Worm (Caenorhabditis elegans) whole organism, L2 larva: ENCODE measurements around the gene catp-5.

Source experiments
- C34F6.9 ChIP-seq: fragments of 150-350 bp; optimal IDR thresholded peaks from 2 replicates; lab custom pipeline; 2014; ENCODE audit warnings: missing biosample characterization, missing genetic modification characterization
- F13H6.1 ChIP-seq: sonication (generic microtip); optimal IDR thresholded peaks from 2 replicates; lab custom pipeline; 2016; ENCODE audit warnings: missing genetic modification characterization, missing compliant biosample characterization
- R02D3.7 ChIP-seq: fragments of 150-350 bp; optimal IDR thresholded peaks from 2 replicates; lab custom pipeline; 2014; ENCODE audit warnings: missing biosample characterization, missing genetic modification characterization
- Y55F3AM.14 ChIP-seq: fragments of 200-800 bp; sonication (Bioruptor generic); optimal IDR thresholded peaks from 2 replicates; lab custom pipeline; 2018; ENCODE audit warnings: mild to moderate bottlenecking, missing genetic modification characterization, missing compliant biosample characterization
- ZK546.5 ChIP-seq: sonication (generic microtip); optimal IDR thresholded peaks from 2 replicates; lab custom pipeline; 2017; ENCODE audit warnings: missing biosample characterization, missing genetic modification characterization
- alr-1 ChIP-seq: fragments of 150-350 bp; optimal IDR thresholded peaks from 2 replicates; lab custom pipeline; 2014; ENCODE audit warnings: missing biosample characterization, missing genetic modification characterization
- aly-2 ChIP-seq: fragments of 150-350 bp; optimal IDR thresholded peaks from 2 replicates; lab custom pipeline; 2014; ENCODE audit warnings: missing biosample characterization, missing genetic modification characterization
- ama-1 ChIP-seq: fragments of 150-350 bp; optimal IDR thresholded peaks from 2 replicates; lab custom pipeline; 2018; ENCODE audit warnings: inconsistent platforms
- blmp-1 ChIP-seq: sonication (generic microtip); optimal IDR thresholded peaks from 2 replicates; lab custom pipeline; 2017; ENCODE audit warnings: missing genetic modification characterization, mild to moderate bottlenecking, missing compliant biosample characterization, antibody characterized with exemption, moderate library complexity; ENCODE audit not compliant: insufficient read depth
- ceh-16 ChIP-seq: fragments of 150-350 bp; optimal IDR thresholded peaks from 2 replicates; lab custom pipeline; 2014; ENCODE audit warnings: missing biosample characterization, missing genetic modification characterization
- ceh-82 ChIP-seq: fragments of 150-350 bp; optimal IDR thresholded peaks from 2 replicates; lab custom pipeline; 2014; ENCODE audit warnings: missing biosample characterization, missing genetic modification characterization
- crh-2 ChIP-seq: sonication (generic microtip); optimal IDR thresholded peaks from 2 replicates; lab custom pipeline; 2017; ENCODE audit warnings: missing biosample characterization, missing genetic modification characterization
- egl-27 ChIP-seq: sonication (generic microtip); optimal IDR thresholded peaks from 3 replicates; lab custom pipeline; 2017; ENCODE audit warnings: missing biosample characterization, missing genetic modification reagents, missing genetic modification characterization
- elt-3 ChIP-seq: sonication (generic microtip); optimal IDR thresholded peaks from 2 replicates; lab custom pipeline; 2017; ENCODE audit warnings: missing biosample characterization, missing genetic modification characterization
- fos-1 ChIP-seq: fragments of 150-350 bp; optimal IDR thresholded peaks from 2 replicates; lab custom pipeline; 2014; ENCODE audit warnings: missing biosample characterization, missing genetic modification characterization
- gmeb-1 ChIP-seq: fragments of 150-350 bp; optimal IDR thresholded peaks from 2 replicates; lab custom pipeline; 2014; ENCODE audit warnings: missing biosample characterization, missing genetic modification characterization
- lin-11 ChIP-seq: fragments of 150-350 bp; sonication (generic microtip); optimal IDR thresholded peaks from 2 replicates; lab custom pipeline; 2014; ENCODE audit warnings: missing biosample characterization, missing genetic modification characterization, inconsistent platforms, mixed read lengths
- lin-13 ChIP-seq: fragments of 150-350 bp; optimal IDR thresholded peaks from 2 replicates; lab custom pipeline; 2014; ENCODE audit warnings: missing biosample characterization, missing genetic modification reagents, missing genetic modification characterization
- lin-39 ChIP-seq: fragments of 150-350 bp; optimal IDR thresholded peaks from 2 replicates; lab custom pipeline; 2014; ENCODE audit warnings: missing biosample characterization, missing genetic modification reagents, missing genetic modification characterization
- lsy-2 ChIP-seq, 2 experiments: fragments of 150-350 bp in 1 of 2; sonication (generic microtip) in 1 of 2; optimal IDR thresholded peaks; 2 replicates each; lab custom pipeline; 2014 to 2017; ENCODE audit warnings: missing biosample characterization in 2 of 2, missing genetic modification characterization in 2 of 2
- mab-5 ChIP-seq: fragments of 150-350 bp; optimal IDR thresholded peaks from 2 replicates; lab custom pipeline; 2014; ENCODE audit warnings: missing biosample characterization, missing genetic modification characterization
- mbf-1 ChIP-seq: sonication (generic microtip); optimal IDR thresholded peaks from 2 replicates; lab custom pipeline; 2017; ENCODE audit warnings: missing biosample characterization, missing genetic modification characterization
- mdl-1 ChIP-seq, 2 experiments: fragments of 150-350 bp in 1 of 2; sonication (generic microtip) in 1 of 2; optimal IDR thresholded peaks; 2 replicates each; lab custom pipeline; 2017; ENCODE audit warnings: missing biosample characterization in 2 of 2, missing genetic modification characterization in 2 of 2
- nhr-10 ChIP-seq: sonication (generic microtip); optimal IDR thresholded peaks from 2 replicates; lab custom pipeline; 2017; ENCODE audit warnings: missing biosample characterization, missing genetic modification characterization
- nhr-11 ChIP-seq: fragments of 150-350 bp; optimal IDR thresholded peaks from 2 replicates; lab custom pipeline; 2014; ENCODE audit warnings: missing biosample characterization, missing genetic modification characterization
- nhr-12 ChIP-seq: fragments of 150-350 bp; optimal IDR thresholded peaks from 2 replicates; lab custom pipeline; 2014; ENCODE audit warnings: missing biosample characterization, missing genetic modification characterization
- nhr-129 ChIP-seq: fragments of 150-350 bp; optimal IDR thresholded peaks from 2 replicates; lab custom pipeline; 2014; ENCODE audit warnings: missing biosample characterization, missing genetic modification characterization
- nhr-21 ChIP-seq: fragments of 150-350 bp; optimal IDR thresholded peaks from 2 replicates; lab custom pipeline; 2014; ENCODE audit warnings: missing biosample characterization, missing genetic modification characterization
- nhr-23 ChIP-seq: fragments of 150-350 bp; optimal IDR thresholded peaks from 2 replicates; lab custom pipeline; 2014; ENCODE audit warnings: missing biosample characterization, missing genetic modification reagents, missing genetic modification characterization
- nhr-237 ChIP-seq: fragments of 150-350 bp; optimal IDR thresholded peaks from 2 replicates; lab custom pipeline; 2014; ENCODE audit warnings: missing biosample characterization, missing genetic modification characterization
- nhr-25 ChIP-seq: fragments of 150-350 bp; sonication (generic microtip); optimal IDR thresholded peaks from 3 replicates; lab custom pipeline; 2014; ENCODE audit warnings: missing biosample characterization, missing genetic modification characterization
- nhr-6 ChIP-seq: fragments of 150-350 bp; optimal IDR thresholded peaks from 2 replicates; lab custom pipeline; 2014; ENCODE audit warnings: missing biosample characterization, missing genetic modification characterization
- nhr-77 ChIP-seq: fragments of 150-350 bp; optimal IDR thresholded peaks from 2 replicates; lab custom pipeline; 2014; ENCODE audit warnings: missing biosample characterization, missing genetic modification characterization
- sem-4 ChIP-seq: fragments of 150-350 bp; optimal IDR thresholded peaks from 2 replicates; lab custom pipeline; 2014; ENCODE audit warnings: missing biosample characterization, missing genetic modification reagents, missing genetic modification characterization
- skn-1 ChIP-seq: sonication (generic microtip); optimal IDR thresholded peaks from 2 replicates; lab custom pipeline; 2017; ENCODE audit warnings: missing biosample characterization, missing genetic modification characterization
- sma-3 ChIP-seq: sonication (generic microtip); optimal IDR thresholded peaks from 2 replicates; lab custom pipeline; 2016; ENCODE audit warnings: missing genetic modification reagents, missing genetic modification characterization, missing compliant biosample characterization
- sma-9 ChIP-seq, 2 experiments: fragments of 150-350 bp in 1 of 2; sonication (generic microtip) in 1 of 2; optimal IDR thresholded peaks; 2 replicates each; lab custom pipeline; 2014 to 2016; ENCODE audit warnings: missing genetic modification characterization in 2 of 2, mild to moderate bottlenecking in 1 of 2, missing biosample characterization in 1 of 2, missing compliant biosample characterization in 1 of 2, missing genetic modification reagents in 1 of 2, moderate library complexity in 1 of 2
- ztf-1 ChIP-seq: fragments of 200-800 bp; sonication (Bioruptor generic); conservative IDR thresholded peaks from 2 replicates; pipeline ENCODE4 v1.3.6; 2022; ENCODE audit warnings: missing genetic modification characterization, missing compliant biosample characterization
- ztf-11 ChIP-seq: sonication (generic microtip); optimal IDR thresholded peaks from 2 replicates; lab custom pipeline; 2017; ENCODE audit warnings: missing biosample characterization, missing genetic modification characterization
- ztf-4 ChIP-seq: fragments of 150-350 bp; optimal IDR thresholded peaks from 2 replicates; lab custom pipeline; 2014; ENCODE audit warnings: missing biosample characterization, missing genetic modification characterization

catp-5 gene

ce11 chrX:8084669-8085068, 14.0 kb downstream of the catp-5 start:
- TF ChIP-seq ZK546.5 (tag; lab: Kevin White, UChicago) (no peak), mab-5 (tag; lab: Kevin White, UChicago) (no peak), elt-3 (no peak), ceh-82 (tag; lab: Kevin White, UChicago) (no peak), nhr-12 (tag; lab: Kevin White, UChicago) (no peak), nhr-23 (tag; lab: Kevin White, UChicago) (no peak), nhr-11 (tag; lab: Kevin White, UChicago) (no peak), lin-13 (GFP tag; lab: Kevin White, UChicago) (no peak), alr-1 (tag; lab: Kevin White, UChicago) (no peak), nhr-10 (tag; lab: Kevin White, UChicago) (no peak), skn-1 (no peak), lin-39 (tag; lab: Kevin White, UChicago) (no peak), sem-4 (no peak), ztf-4 (tag; lab: Kevin White, UChicago) (no peak), aly-2 (tag; lab: Kevin White, UChicago) (no peak), ztf-1 (GFP tag; lab: Robert Waterston, UW) (no peak), gmeb-1 (tag; lab: Kevin White, UChicago) (no peak), nhr-21 (tag; lab: Kevin White, UChicago) (no peak), nhr-129 (tag; lab: Kevin White, UChicago) (no peak)
- TF ChIP-seq, all 48 proteins: peak for 0

DNA sequence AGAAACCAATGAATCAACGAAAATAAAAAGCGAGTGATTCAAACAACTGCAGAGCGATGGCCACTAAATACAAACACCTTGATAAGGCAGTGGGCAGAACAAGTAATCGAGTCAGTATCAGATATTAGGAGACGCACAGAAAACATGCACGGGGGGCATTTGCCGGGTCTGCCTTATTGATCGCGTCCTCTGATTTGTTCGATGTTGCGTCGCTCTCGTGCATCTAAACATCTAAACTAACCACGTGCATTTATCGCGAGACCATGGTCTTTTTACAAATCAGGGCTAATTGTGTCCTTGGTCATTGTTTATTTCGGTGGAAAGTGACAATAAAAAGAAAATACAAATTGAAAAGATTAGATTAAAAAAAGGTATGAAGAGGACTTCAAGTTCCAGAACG, 14.7 kb downstream of the catp-5 start, which contains the start of gene K07E3.4:
Gene K07E3.4 (minus strand): TSS at position 100 of the 400 bp plus-strand sequence.
- TF ChIP-seq lin-11 (tag; lab: Kevin White, UChicago), result peak; percentile 5
- peak; percentile 65 for TF ChIP-seq gmeb-1 (tag; lab: Kevin White, UChicago)
- no peak for TF ChIP-seq lin-13 (GFP tag; lab: Kevin White, UChicago)
- TF ChIP-seq sma-3, result peak; percentile 92
- TF ChIP-seq nhr-12 (tag; lab: Kevin White, UChicago), result no peak
- peak; percentile 40 for TF ChIP-seq ama-1 (lab: Kevin White, UChicago)
- TF ChIP-seq crh-2, result peak; percentile 75
- peak; percentile 90 for TF ChIP-seq nhr-25 (tag; lab: Kevin White, UChicago)
- TF ChIP-seq sma-9 (GFP tag; optimal IDR thresholded peaks at IDR 0.05; lab: Kevin White, UChicago), result peak; percentile 90
- TF ChIP-seq sma-9 (tag; optimal IDR thresholded peaks at IDR 0.05; lab: Kevin White, UChicago), result no peak
- TF ChIP-seq nhr-77 (tag; lab: Kevin White, UChicago), result no peak
- TF ChIP-seq mdl-1 (tag; optimal IDR thresholded peaks at IDR 0.05; lab: Kevin White, UChicago), result peak; percentile 59 to 90
- TF ChIP-seq ztf-11 (tag; lab: Kevin White, UChicago), result no peak
- TF ChIP-seq nhr-129 (tag; lab: Kevin White, UChicago), result peak; percentile 70
- peak in 1 of 2 experiments; percentile 37 for TF ChIP-seq lsy-2 (tag; optimal IDR thresholded peaks at IDR 0.05; lab: Kevin White, UChicago)
- TF ChIP-seq nhr-6 (tag; lab: Kevin White, UChicago), result peak; percentile 55
- no peak for TF ChIP-seq sem-4
- TF ChIP-seq nhr-21 (tag; lab: Kevin White, UChicago), result peak; percentile 78
- peak; percentile 59 for TF ChIP-seq F13H6.1 (tag; lab: Kevin White, UChicago)
- TF ChIP-seq fos-1 (tag; lab: Kevin White, UChicago), result peak; percentile 75
- TF ChIP-seq ceh-16 (tag; lab: Kevin White, UChicago), result peak; percentile 74
- TF ChIP-seq mbf-1 (tag; lab: Kevin White, UChicago), result no peak
- peak; percentile 78 for TF ChIP-seq blmp-1 (tag; lab: Kevin White, UChicago)
- peak; percentile 12 for TF ChIP-seq Y55F3AM.14 (GFP tag; lab: Kevin White, UChicago)
- TF ChIP-seq C34F6.9, result peak; percentile 13

ce11 chrX:8083330-8083729, 15.3 kb downstream of the catp-5 start:
- no peak for TF ChIP-seq aly-2 (tag; lab: Kevin White, UChicago)
- no peak for TF ChIP-seq ztf-1 (GFP tag; lab: Robert Waterston, UW)
- TF ChIP-seq nhr-237 (tag; lab: Kevin White, UChicago), result no peak
- no peak for TF ChIP-seq sem-4
- TF ChIP-seq mab-5 (tag; lab: Kevin White, UChicago), result no peak
- TF ChIP-seq mbf-1 (tag; lab: Kevin White, UChicago), result no peak
- no peak for TF ChIP-seq C34F6.9
- no peak for TF ChIP-seq lin-11 (tag; lab: Kevin White, UChicago)
- TF ChIP-seq nhr-129 (tag; lab: Kevin White, UChicago), result no peak
- TF ChIP-seq ztf-11 (tag; lab: Kevin White, UChicago), result no peak
- no peak for TF ChIP-seq ztf-4 (tag; lab: Kevin White, UChicago)
- TF ChIP-seq nhr-6 (tag; lab: Kevin White, UChicago), result no peak
- no peak for TF ChIP-seq nhr-21 (tag; lab: Kevin White, UChicago)
- no peak for TF ChIP-seq crh-2
- no peak for TF ChIP-seq R02D3.7 (tag; lab: Kevin White, UChicago)
- TF ChIP-seq sma-9 (GFP tag; optimal IDR thresholded peaks at IDR 0.05; lab: Kevin White, UChicago), result no peak
- no peak for TF ChIP-seq sma-9 (tag; optimal IDR thresholded peaks at IDR 0.05; lab: Kevin White, UChicago)
- TF ChIP-seq ceh-16 (tag; lab: Kevin White, UChicago), result no peak
- no peak for TF ChIP-seq egl-27 (tag; lab: Kevin White, UChicago)
- TF ChIP-seq, all 48 proteins: peak for 0
